Fruit fly (Drosophila melanogaster): Measurements from ENCODE around the gene Marf.

Gene Marf

dm6 chrX:6366357-6366691 is 575 bp downstream of the Marf start (continued):
- TF ChIP-seq TFAM (GFP tag; optimal IDR thresholded peaks at IDR 0.05) (no peak), CG30403 (GFP tag; optimal IDR thresholded peaks at IDR 0.05) (peak; percentile 81), CG15011 (GFP tag; optimal IDR thresholded peaks at IDR 0.05) (peak; percentile 70), CG10654 (GFP tag; optimal IDR thresholded peaks at IDR 0.05) (peak; percentile 76), lola (GFP tag; optimal IDR thresholded peaks at IDR 0.05) (peak in 1 of 3 experiments; percentile 20), fd64A (GFP tag; optimal IDR thresholded peaks at IDR 0.05) (peak; percentile 33), scrt (GFP tag; optimal IDR thresholded peaks at IDR 0.05) (peak; percentile 70), CG18011 (GFP tag; optimal IDR thresholded peaks at IDR 0.05) (peak; percentile 60), peb (GFP tag; IDR thresholded peaks at IDR 0.05) (peak; percentile 41; the same call in 1 of the 2 replicates), slbo (GFP tag; IDR thresholded peaks at IDR 0.05) (peak; percentile 96), sens (GFP tag) (peak; percentile 94), Taf1 (GFP tag; IDR thresholded peaks at IDR 0.05) (peak; percentile 87), CG12219 (GFP tag; optimal IDR thresholded peaks at IDR 0.05) (peak; percentile 84), yki (optimal IDR thresholded peaks at IDR 0.05) (no peak), MTF-1 (GFP tag; optimal IDR thresholded peaks at IDR 0.05; ENCODE audit: borderline replicate concordance) (peak; percentile 74), ham (GFP tag; IDR thresholded peaks at IDR 0.05) (peak; percentile 78; the same call in 1 of the 2 replicates), CG7745 (tag; optimal IDR thresholded peaks at IDR 0.05) (no peak), CG8359 (GFP tag; optimal IDR thresholded peaks at IDR 0.05; ENCODE audit: borderline replicate concordance) (no peak), HHEX (GFP tag; optimal IDR thresholded peaks at IDR 0.05) (peak; percentile 81), CG12155 (GFP tag; optimal IDR thresholded peaks at IDR 0.05) (peak; percentile 85), wek (GFP tag; optimal IDR thresholded peaks at IDR 0.05) (peak; percentile 51), CG18599 (GFP tag; optimal IDR thresholded peaks at IDR 0.05) (peak; percentile 92), toy (GFP tag; IDR thresholded peaks at IDR 0.05) (peak; percentile 78; the same call in 1 of the 2 replicates), Doc3 (GFP tag; IDR thresholded peaks at IDR 0.05; ENCODE audit: partially characterized antibody) (no peak), sens-2 (GFP tag; IDR thresholded peaks at IDR 0.05) (peak; percentile 66), CG12769 (tag; optimal IDR thresholded peaks at IDR 0.05) (peak; percentile 95), fd96Cb (tag; optimal IDR thresholded peaks at IDR 0.05) (peak; percentile 76), CG9609 (GFP tag; optimal IDR thresholded peaks at IDR 0.05) (peak; percentile 78), dmrt11E (tag; optimal IDR thresholded peaks at IDR 0.05) (peak; percentile 22), dm (GFP tag; optimal IDR thresholded peaks at IDR 0.05) (peak; percentile 75), NfI (GFP tag; optimal IDR thresholded peaks at IDR 0.05) (peak; percentile 92), B-H2 (GFP tag; optimal IDR thresholded peaks at IDR 0.05) (peak; percentile 93), hb (GFP tag; IDR thresholded peaks at IDR 0.05; ENCODE audit: partially characterized antibody) (no peak), CG8290 (GFP tag; optimal IDR thresholded peaks at IDR 0.05) (no peak), CG8290 (tag; optimal IDR thresholded peaks at IDR 0.05) (peak in 1 of 2 experiments; percentile 98), fru (optimal IDR thresholded peaks at IDR 0.05) (no peak), Dp (GFP tag; optimal IDR thresholded peaks at IDR 0.05) (no peak), stc (GFP tag; IDR thresholded peaks at IDR 0.05) (peak; percentile 83), ap (GFP tag; IDR thresholded peaks at IDR 0.05) (peak; percentile 81), Fer1 (GFP tag; optimal IDR thresholded peaks at IDR 0.05) (peak; percentile 87), CG30431 (GFP tag; optimal IDR thresholded peaks at IDR 0.05) (peak; percentile 45), lilli (GFP tag; optimal IDR thresholded peaks at IDR 0.05) (peak; percentile 92), CG8388 (GFP tag; optimal IDR thresholded peaks at IDR 0.05) (peak; percentile 63), NC2α (GFP tag; optimal IDR thresholded peaks at IDR 0.05) (peak; percentile 16), CG7786 (GFP tag; optimal IDR thresholded peaks at IDR 0.05) (peak; percentile 89), CG17359 (tag; optimal IDR thresholded peaks at IDR 0.05) (peak; percentile 87), Atf-2 (GFP tag; optimal IDR thresholded peaks at IDR 0.05) (peak; percentile 66), nom (GFP tag; optimal IDR thresholded peaks at IDR 0.05) (peak; percentile 8), tap (tag; optimal IDR thresholded peaks at IDR 0.05) (peak; percentile 82), Blimp-1 (GFP tag; optimal IDR thresholded peaks at IDR 0.05) (peak; percentile 64), CkIIα-i1 (GFP tag; IDR thresholded peaks at IDR 0.05) (0 out of 2 replicates have a peak, but pooled peaks have one; percentile 42)

All from whole organism, embryonic.